Worm (Caenorhabditis elegans): ENCODE data around the gene F23B12.4.

ce11 chrV:14391830-14392229, 49.1 kb upstream of the F23B12.4 start, which contains the start of gene C15H11.10:
- TF ChIP-seq nhr-12 (tag; optimal IDR thresholded peaks at IDR 0.05) (no peak), ces-1 (GFP tag; optimal IDR thresholded peaks at IDR 0.05) (no peak), lsy-2 (tag; optimal IDR thresholded peaks at IDR 0.05) (no peak), skn-1 (tag; optimal IDR thresholded peaks at IDR 0.05) (no peak), ceh-63 (GFP tag; optimal IDR thresholded peaks at IDR 0.05) (no peak), sptf-1 (tag; optimal IDR thresholded peaks at IDR 0.05) (no peak), egl-27 (tag; optimal IDR thresholded peaks at IDR 0.05) (no peak), fos-1 (tag; optimal IDR thresholded peaks at IDR 0.05) (no peak), ceh-82 (tag; optimal IDR thresholded peaks at IDR 0.05) (no peak), ceh-90 (tag; optimal IDR thresholded peaks at IDR 0.05) (no peak)
